Fruit fly (Drosophila melanogaster): ENCODE data around the gene Arl1.

DNA sequence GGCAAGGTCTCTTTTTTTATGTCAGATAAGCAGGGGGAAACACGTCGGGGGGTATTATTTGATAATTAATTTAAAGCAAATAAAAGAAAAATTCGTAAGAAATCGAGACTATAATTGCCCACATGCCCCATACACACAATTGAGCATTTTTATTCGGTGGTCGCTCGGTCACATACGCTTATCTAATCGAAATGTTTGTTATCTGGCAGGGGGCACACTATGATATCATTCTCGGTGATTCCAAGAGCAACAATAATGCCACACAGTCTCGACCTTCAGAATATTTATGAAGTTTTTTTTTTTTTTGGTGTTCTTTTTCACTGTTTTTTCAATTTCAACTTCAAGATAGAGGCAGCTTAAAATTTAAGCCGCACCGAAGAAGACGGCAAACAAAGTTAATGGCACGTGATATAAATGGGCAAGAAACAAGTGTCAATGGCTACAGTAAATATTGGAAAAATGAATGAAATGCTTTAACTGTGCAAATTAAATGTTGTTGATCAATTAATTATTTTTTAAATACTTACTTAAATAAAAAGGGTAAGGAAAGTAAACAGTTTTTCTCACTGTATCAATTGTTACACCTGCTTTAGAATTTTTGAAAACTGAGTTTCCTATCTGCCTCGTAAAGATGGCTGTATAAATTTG lies 16.5 kb downstream of the Arl1 start:
- TF ChIP-seq CG7101 (tag; optimal IDR thresholded peaks at IDR 0.05) (no peak), CG33017 (tag; optimal IDR thresholded peaks at IDR 0.05) (no peak), CG14711 (tag; optimal IDR thresholded peaks at IDR 0.05) (no peak), Hr96 (GFP tag; optimal IDR thresholded peaks at IDR 0.05) (no peak), CG1620 (GFP tag; optimal IDR thresholded peaks at IDR 0.05) (no peak), tj (GFP tag; optimal IDR thresholded peaks at IDR 0.05) (no peak), bab1 (GFP tag; optimal IDR thresholded peaks at IDR 0.05) (no peak), kay (GFP tag; ENCODE audit: borderline replicate concordance) (no peak)

Data from whole organism, adult.